Worm (Caenorhabditis elegans): Measurements from ENCODE around the gene Y73B3A.1.

DNA sequence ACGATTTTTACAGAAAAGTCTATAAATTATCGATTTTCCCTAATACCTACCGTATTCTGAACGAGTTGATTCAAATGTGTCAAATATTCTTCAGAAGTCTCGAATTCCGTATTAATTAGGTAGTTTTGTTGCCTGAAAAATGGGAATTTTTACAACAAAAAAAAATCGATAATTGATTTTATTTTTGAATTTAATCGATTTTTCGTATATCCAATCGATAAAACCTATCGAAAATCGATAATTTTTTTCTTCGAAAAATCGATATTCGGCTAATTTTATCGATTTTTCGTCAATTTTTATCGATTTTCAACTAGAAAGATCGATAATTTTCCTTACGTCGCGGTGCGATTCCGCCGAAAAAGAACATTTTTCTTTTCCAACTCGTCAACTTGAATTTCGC is 37.9 kb upstream of the Y73B3A.1 start:
- TF ChIP-seq snpc-4 (tag; optimal IDR thresholded peaks at IDR 0.05) = no peak
- TF ChIP-seq blmp-1 (tag; optimal IDR thresholded peaks at IDR 0.05; ENCODE audit: insufficient read depth) = no peak
- no peak for TF ChIP-seq nhr-77 (tag; optimal IDR thresholded peaks at IDR 0.05)
- no peak for TF ChIP-seq ama-1 (optimal IDR thresholded peaks at IDR 0.05)
- TF ChIP-seq unc-62 (GFP tag; optimal IDR thresholded peaks at IDR 0.05) = no peak
- no peak for TF ChIP-seq skn-1 (tag; optimal IDR thresholded peaks at IDR 0.05)
- TF ChIP-seq Y55F3AM.14 (GFP tag; optimal IDR thresholded peaks at IDR 0.05) = no peak
- no peak for TF ChIP-seq fos-1 (tag; optimal IDR thresholded peaks at IDR 0.05)
